Worm (Caenorhabditis elegans) whole organism, L1 larva: ENCODE measurements around the gene srx-38.

ENCODE experiments used
- ama-1 ChIP-seq: fragments of 150-350 bp; optimal IDR thresholded peaks from 2 replicates; lab custom pipeline; 2014
- egl-13 ChIP-seq: sonication (generic microtip); optimal IDR thresholded peaks from 2 replicates; lab custom pipeline; 2016; ENCODE audit warnings: missing genotype, missing genetic modification reagents, missing genetic modification characterization, missing compliant biosample characterization
- mdl-1 ChIP-seq, 2 experiments: fragments of 150-350 bp; optimal IDR thresholded peaks; 2 replicates each; lab custom pipeline; 2014 to 2017; ENCODE audit warnings: missing biosample characterization in 2 of 2, missing genetic modification characterization in 2 of 2, inconsistent platforms in 1 of 2
- sptf-1 ChIP-seq: fragments of 150-350 bp; optimal IDR thresholded peaks from 2 replicates; lab custom pipeline; 2014; ENCODE audit warnings: missing biosample characterization, missing genetic modification characterization
- swsn-7 ChIP-seq: sonication (generic microtip); optimal IDR thresholded peaks from 2 replicates; lab custom pipeline; 2016; ENCODE audit warnings: missing genetic modification characterization, missing compliant biosample characterization
- tbx-2 ChIP-seq: sonication (generic microtip); optimal IDR thresholded peaks from 2 replicates; lab custom pipeline; 2016; ENCODE audit warnings: missing genetic modification characterization, missing compliant biosample characterization
- unc-86 ChIP-seq: sonication (generic microtip); optimal IDR thresholded peaks from 2 replicates; lab custom pipeline; 2016; ENCODE audit warnings: missing genetic modification characterization, missing compliant biosample characterization

DNA sequence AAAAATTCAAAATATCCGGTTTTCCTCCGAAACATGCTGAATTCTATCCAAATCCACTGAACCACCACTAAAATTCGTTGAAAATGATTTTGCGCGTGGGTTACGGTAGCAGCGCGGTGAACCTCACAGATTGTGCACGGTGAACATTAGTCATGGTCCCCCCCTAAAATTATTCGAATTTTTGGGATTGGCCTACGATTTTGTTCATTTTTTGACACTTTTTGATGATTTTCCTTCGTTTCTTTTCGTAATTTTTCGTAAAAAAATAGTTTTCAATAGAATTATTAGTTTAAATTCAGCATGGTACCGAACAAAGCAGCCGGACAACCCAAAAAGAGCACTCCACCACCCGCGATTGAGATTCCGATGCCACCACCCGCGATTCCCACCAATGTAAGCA lies 26.2 kb upstream of the srx-38 start, which contains the start of gene C03A7.2:
- no peak for TF ChIP-seq sptf-1 (tag; lab: Kevin White, UChicago)
- no peak for TF ChIP-seq mdl-1 (tag; optimal IDR thresholded peaks at IDR 0.05; lab: Kevin White, UChicago)
- no peak for TF ChIP-seq swsn-7
- no peak for TF ChIP-seq ama-1 (lab: Kevin White, UChicago)
- TF ChIP-seq tbx-2: no peak
- no peak for TF ChIP-seq egl-13 (tag; lab: Kevin White, UChicago)
- TF ChIP-seq unc-86: no peak
